Fruit fly (Drosophila melanogaster) whole organism, adult: ENCODE data around the gene Tollo.

ENCODE experiments used
- CG14711 ChIP-seq: fragments of 200-800 bp; sonication (Bioruptor generic); optimal IDR thresholded peaks from 2 replicates; lab custom pipeline; 2018; ENCODE audit warnings: missing biosample characterization, mild to moderate bottlenecking, missing genetic modification characterization, moderate library complexity
- CG33017 ChIP-seq: fragments of 200-800 bp; sonication (Bioruptor generic); optimal IDR thresholded peaks from 2 replicates; lab custom pipeline; 2018; ENCODE audit warnings: missing biosample characterization, mild to moderate bottlenecking, missing genetic modification characterization, moderate library complexity
- CG5204 ChIP-seq: fragments of 200-800 bp; sonication (Bioruptor generic); optimal IDR thresholded peaks from 2 replicates; lab custom pipeline; 2016; ENCODE audit warnings: missing biosample characterization, missing genetic modification characterization
- CG7101 ChIP-seq: fragments of 200-800 bp; sonication (Bioruptor generic); optimal IDR thresholded peaks from 2 replicates; lab custom pipeline; 2018; ENCODE audit warnings: missing biosample characterization, mild to moderate bottlenecking, missing genetic modification characterization, moderate library complexity
- Crg-1 ChIP-seq: fragments of 200-800 bp; sonication (Bioruptor generic); optimal IDR thresholded peaks from 2 replicates; lab custom pipeline; 2016; ENCODE audit warnings: missing biosample characterization, missing genetic modification characterization
- Hr96 ChIP-seq: fragments of 200-800 bp; sonication (Bioruptor generic); optimal IDR thresholded peaks from 2 replicates; lab custom pipeline; 2016; ENCODE audit warnings: missing biosample characterization, missing genetic modification characterization
- Mnt ChIP-seq: fragments of 200-800 bp; sonication (Bioruptor generic); optimal IDR thresholded peaks from 2 replicates; lab custom pipeline; 2016; ENCODE audit warnings: missing biosample characterization, mild to moderate bottlenecking, missing genetic modification characterization
- bab1 ChIP-seq: fragments of 200-800 bp; sonication (Bioruptor generic); optimal IDR thresholded peaks from 3 replicates; lab custom pipeline; 2019; ENCODE audit warnings: missing biosample characterization, mild to moderate bottlenecking, missing genetic modification characterization, moderate library complexity
- cic ChIP-seq: fragments of 200-800 bp; sonication (Bioruptor generic); optimal IDR thresholded peaks from 2 replicates; lab custom pipeline; 2017; ENCODE audit warnings: missing biosample characterization, mild to moderate bottlenecking, missing genetic modification characterization, moderate library complexity
- kay ChIP-seq: fragments of 200-800 bp; sonication (Bioruptor generic); peaks from one replicate; lab custom pipeline; 2016; ENCODE audit warnings: missing biosample characterization, missing genetic modification characterization, borderline replicate concordance
- ovo ChIP-seq: fragments of 200-800 bp; sonication (Bioruptor generic); optimal IDR thresholded peaks from 2 replicates; lab custom pipeline; 2016; ENCODE audit warnings: missing biosample characterization, missing genetic modification characterization
- pad ChIP-seq: fragments of 200-800 bp; sonication (Bioruptor generic); optimal IDR thresholded peaks from 3 replicates; lab custom pipeline; 2017; ENCODE audit warnings: missing biosample characterization, missing genetic modification characterization, mild to moderate bottlenecking, moderate library complexity, missing genetic modification reagents
- toe ChIP-seq: fragments of 200-800 bp; sonication (Bioruptor generic); optimal IDR thresholded peaks from 2 replicates; lab custom pipeline; 2016; ENCODE audit warnings: missing biosample characterization, missing genetic modification characterization

- TF ChIP-seq pad (no peak), CG5204 (no peak), cic (GFP tag; lab: Kevin White, UChicago) (no peak), Hr96 (no peak), CG14711 (tag; lab: Kevin White, UChicago) (no peak), toe (GFP tag; lab: Kevin White, UChicago) (no peak), kay (GFP tag; lab: Kevin White, UChicago) (no peak), Mnt (GFP tag; lab: Kevin White, UChicago) (no peak), Crg-1 (GFP tag; lab: Kevin White, UChicago) (no peak), bab1 (GFP tag; lab: Kevin White, UChicago) (no peak), CG33017 (tag; lab: Kevin White, UChicago) (no peak), CG7101 (tag; lab: Kevin White, UChicago) (no peak), ovo (no peak)
Measured at dm6 chr3L:15262050-15262449, 26.6 kb downstream of the Tollo start.
